Fruit fly (Drosophila melanogaster) whole organism, larva: ENCODE data around the gene CG3740.
A peak's percentile ranks its signal among the peaks of the same experiment; 100 is the strongest.

Source experiments
- noc ChIP-seq: fragments of 200-800 bp; sonication (Bioruptor generic); optimal IDR thresholded peaks from 3 replicates; lab custom pipeline; 2019; ENCODE audit warnings: missing biosample characterization, mild to moderate bottlenecking, missing genetic modification characterization, moderate library complexity

Gene CG3740

DNA sequence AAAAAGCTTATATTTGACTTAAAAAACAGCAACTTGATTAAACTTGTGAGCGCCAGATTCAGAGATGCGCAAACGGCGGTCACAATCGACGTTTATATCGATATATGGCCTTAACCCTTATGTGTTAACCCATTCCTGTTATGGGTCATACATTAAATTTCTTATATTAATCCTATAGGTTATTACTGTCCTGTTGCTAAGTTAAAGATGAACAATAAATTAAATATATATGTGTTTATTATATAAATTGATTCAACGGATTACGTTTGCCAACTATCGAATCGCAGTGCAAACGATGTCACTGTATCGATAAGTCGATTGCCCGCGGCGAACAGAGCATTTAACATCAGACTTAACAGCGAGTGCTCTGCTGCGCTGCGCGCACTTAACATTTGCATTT lies at the start of gene CG3740, which contains the start of gene hfw:
CG3740 (minus strand) TSS at position 84 of the 400 bp plus-strand sequence.
hfw (plus strand) TSS at position 357 of the 400 bp plus-strand sequence.
- peak; percentile 34 for TF ChIP-seq noc (tag; lab: Kevin White, UChicago)

DNA sequence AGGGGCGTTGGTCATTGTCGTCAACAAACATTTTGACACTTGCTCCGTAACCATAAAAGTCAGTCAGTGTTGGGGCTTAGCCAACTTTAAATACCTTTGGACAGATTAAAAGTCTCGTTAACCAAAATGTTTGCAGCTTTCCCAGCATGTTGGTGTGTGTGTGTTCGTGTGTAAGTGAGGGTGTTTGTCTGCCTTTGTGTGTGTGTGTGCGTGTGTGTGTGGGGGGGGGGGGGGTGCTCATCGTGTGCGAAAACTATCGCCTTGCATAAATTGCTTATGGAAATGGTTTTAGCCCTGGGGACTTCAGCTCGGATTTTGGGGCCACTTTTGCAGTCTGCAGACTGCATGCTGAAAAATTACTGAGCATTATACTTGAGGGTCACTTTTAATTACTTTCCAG lies 45.8 kb upstream of the CG3740 start:
- TF ChIP-seq noc (tag; lab: Kevin White, UChicago), result no peak

DNA sequence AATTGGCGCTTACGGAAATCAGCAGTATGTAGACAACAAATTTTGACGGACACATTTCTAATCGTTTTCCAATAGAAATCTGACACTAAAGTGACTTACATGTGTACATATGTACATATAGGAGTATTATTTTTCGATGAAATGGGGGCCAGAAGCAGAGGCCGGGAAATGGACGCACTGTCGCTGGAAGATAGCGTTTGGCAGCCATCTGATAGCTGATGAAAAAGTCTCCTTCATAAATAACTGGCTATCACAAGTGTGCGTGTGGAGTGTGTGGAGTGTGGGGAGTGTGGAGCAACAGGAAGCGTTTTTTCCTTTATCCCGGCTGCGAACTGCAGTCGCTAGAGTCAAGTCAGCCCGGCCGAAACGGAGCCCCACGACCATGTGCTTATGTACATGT lies 41.0 kb upstream of the CG3740 start, which contains the start of gene CG3795:
CG3795 (minus strand) TSS at position 101 of the 400 bp plus-strand sequence.
- TF ChIP-seq noc (tag; lab: Kevin White, UChicago), result no peak

DNA sequence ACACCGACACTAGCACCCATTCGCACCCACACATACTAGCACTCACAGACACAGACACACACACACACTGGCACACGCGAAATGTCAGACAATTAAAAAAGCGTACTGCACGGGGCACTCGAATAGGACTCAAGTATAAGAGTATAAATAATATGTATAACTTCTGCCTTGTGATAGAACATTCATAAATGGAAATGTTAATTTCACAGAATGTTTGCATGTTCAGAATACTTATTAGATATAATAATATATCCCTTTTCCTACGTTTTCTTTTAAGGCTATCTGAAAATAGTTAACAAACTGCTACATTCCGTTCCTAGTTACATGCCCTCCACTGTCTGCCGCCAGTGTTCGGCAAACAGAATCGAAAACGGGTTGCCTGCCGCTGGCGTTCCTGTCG lies 36.8 kb upstream of the CG3740 start:
- no peak for TF ChIP-seq noc (tag; lab: Kevin White, UChicago)

DNA sequence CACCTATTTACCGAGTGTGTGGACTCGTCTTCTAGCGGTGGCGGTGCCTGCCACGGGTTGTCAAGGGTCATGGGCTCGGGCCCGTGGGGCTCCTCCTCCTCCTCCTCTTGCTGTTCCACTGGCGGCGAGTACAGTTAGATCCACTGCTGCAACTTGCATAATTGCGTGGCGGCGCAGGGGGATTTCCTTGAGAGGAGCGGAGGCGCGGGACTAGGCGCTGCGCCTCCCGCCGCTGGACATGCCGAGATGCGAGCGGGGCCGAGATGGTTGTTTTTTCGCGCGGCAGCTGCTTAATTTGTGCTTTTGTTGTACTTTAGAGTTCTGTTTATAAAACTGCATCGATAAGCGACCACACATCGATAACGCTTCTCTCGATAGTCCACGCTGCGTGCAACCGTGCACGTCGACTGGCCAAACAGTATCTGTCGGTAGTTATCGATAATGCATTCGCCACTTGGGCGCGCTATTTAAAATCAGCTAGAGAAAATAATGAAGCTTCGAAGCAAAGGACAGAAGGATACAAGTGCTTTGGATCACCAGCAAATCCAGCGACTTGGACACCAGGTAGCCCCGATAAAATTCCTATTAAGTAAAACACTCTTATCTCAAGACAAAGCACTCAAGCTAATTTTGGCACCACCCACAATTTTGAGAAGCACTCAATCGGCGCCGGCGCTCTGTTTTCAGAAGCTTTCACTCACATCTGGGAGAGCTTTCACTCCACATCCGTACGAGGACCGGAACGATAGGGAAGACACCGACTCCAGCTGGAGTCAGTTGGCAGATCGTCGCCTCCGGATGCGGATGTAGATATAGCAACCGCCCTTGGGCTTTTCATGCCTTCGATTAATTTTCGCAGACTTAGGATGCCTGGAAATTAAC lies 26.7 kb upstream of the CG3740 start, which contains the start of gene a6:
a6 (minus strand) TSS at position 361 of the 882 bp plus-strand sequence.
- TF ChIP-seq noc (tag; lab: Kevin White, UChicago), result no peak

DNA sequence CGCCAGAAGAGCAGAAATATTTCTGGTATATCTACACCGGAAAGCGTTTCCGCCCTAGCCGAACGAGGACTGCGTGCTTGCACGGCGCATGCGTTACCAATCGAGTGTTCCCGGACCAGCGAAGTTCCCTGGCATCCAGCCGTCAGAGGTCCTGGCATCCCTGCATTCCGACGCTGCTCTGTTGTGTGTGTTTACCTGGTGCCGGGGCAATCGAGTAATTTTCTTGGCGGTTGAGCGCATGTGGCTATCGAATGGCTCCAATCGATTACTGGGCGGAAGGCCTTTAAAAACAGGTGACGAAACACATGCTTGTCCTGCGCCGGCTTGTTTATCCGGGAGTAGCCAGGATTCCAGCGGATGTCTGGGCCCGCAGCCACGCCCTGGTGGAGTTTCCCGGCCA lies 23.5 kb upstream of the CG3740 start, which contains the start of gene CG32809:
CG32809 (minus strand) TSS at position 216 of the 400 bp plus-strand sequence.
- TF ChIP-seq noc (tag; lab: Kevin White, UChicago), result no peak

DNA sequence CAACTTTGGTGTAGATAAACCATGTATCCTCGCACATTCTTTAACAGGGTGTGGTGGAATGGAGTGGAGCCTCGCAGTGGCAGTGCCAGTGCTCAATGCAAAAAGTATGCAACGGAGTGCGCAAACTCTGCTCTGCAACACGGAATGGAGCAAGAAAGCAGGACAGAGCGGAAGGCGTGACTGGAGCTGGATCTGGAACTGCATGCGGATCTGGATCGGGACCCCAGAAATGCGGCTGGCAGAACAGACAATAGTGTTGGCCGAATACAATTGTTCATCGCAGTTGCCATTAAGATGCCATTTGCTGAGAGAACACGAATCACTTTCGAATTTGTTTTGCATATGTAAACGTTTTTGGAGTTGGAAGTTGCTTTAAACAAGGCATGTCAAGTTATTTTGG lies 22.4 kb upstream of the CG3740 start:
- no peak for TF ChIP-seq noc (tag; lab: Kevin White, UChicago)

DNA sequence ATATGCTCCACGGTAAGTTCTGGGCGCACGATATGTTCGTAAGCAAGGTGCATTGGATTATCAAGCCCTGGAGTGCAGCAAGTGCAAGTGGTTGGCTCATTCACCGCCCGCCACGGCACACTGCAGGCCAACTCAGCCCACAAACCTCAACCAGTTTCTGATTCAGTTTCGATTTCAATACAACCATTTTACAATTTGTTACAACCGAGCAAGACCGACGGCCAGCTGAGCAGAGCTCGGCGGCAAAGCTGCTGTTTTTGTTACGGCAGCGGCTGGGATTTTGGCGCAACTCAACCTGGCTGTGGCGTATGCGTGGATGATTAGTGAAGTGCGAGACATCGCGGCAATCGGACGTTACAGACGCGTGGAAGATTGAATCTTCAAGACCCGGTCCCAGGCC lies 17.2 kb upstream of the CG3740 start, which contains the start of gene b6:
b6 (plus strand) TSS at position 320 of the 400 bp plus-strand sequence.
- TF ChIP-seq noc (tag; lab: Kevin White, UChicago), result no peak

DNA sequence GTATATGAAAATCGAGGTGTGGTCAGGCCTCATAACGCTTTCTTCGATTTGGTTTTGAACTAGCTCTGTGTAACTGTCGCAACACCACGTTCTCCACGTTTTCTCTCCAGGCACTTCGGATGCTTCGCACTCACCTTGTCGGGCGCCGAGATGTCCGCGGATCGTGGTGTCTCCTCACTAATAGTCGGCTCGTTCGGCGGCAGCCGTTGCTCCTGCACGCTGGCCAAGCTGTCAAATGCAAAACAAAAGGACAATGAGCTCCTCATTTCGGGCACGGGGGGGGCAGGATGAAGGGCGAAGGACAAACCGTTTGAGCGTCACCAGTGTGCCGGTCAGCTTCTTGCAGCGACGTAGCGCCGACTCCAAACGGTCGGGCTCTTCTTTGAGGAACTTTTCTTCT lies 12.2 kb upstream of the CG3740 start, which contains the start of gene CG14797:
CG14797 (plus strand) TSS at position 301 of the 400 bp plus-strand sequence.
- no peak for TF ChIP-seq noc (tag; lab: Kevin White, UChicago)

DNA sequence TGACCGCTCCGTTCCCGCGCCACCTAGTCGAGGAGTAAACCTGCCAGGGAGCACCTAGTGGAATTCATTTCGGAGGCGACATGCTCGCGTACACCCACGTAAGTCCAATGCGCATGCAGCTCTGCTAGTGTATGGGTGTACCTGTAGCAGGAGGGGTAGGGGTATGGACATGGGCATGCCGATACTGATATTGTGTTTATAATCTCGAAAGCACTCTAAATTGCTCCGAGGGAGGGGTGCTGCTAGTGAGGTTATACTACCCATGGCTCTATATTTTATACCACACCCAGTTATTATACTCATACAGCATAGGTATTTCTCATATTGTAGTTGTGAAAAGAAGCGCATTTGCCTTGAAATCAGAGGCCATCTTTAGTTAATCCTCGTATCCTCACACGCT lies 743 bp upstream of the CG3740 start:
- no peak for TF ChIP-seq noc (tag; lab: Kevin White, UChicago)

DNA sequence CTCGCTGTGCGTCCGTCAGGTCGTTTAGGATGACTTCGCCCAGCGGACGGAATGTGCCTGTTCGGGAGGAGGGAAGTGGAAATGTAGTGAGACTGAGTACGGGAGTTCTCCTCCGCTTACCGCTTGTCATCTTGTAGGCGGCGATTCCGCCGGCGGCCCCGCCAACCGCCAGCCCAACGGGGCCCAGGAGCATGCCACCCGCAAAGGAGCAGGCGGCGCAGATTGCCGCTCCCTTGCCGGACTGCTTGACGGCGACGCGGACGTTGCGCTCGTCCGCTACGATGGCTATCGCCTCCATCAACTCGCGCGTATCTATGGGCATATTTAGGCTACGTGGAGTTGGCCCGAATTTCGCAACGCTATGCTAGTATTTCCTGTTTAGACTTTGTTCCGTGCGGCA lies 409 bp downstream of the CG3740 start, which contains the start of gene Mur2B:
Mur2B (minus strand) TSS at position 101 of the 400 bp plus-strand sequence.
- TF ChIP-seq noc (tag; lab: Kevin White, UChicago), result no peak

DNA sequence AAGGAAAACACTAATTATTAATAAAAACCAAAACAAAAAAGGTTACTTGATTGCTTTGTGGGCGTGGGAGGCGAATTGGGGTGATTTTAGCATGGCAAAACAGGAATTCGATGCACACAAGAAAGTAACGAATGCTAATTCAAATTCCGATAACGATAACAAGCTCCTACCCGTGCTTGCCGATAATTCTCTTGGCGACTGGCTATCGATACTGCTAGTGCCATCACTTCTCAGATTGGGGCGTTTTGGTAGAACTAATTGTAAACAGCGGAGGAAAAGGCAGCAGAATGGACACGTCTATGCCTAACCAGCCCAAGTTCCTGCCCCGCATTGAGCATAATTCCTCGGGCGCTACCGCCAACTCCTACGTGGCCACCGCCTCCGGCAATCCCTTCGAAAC lies 4.3 kb downstream of the CG3740 start, which contains the start of gene dor:
dor (plus strand) TSS at position 217 of the 400 bp plus-strand sequence.
- no peak for TF ChIP-seq noc (tag; lab: Kevin White, UChicago)

DNA sequence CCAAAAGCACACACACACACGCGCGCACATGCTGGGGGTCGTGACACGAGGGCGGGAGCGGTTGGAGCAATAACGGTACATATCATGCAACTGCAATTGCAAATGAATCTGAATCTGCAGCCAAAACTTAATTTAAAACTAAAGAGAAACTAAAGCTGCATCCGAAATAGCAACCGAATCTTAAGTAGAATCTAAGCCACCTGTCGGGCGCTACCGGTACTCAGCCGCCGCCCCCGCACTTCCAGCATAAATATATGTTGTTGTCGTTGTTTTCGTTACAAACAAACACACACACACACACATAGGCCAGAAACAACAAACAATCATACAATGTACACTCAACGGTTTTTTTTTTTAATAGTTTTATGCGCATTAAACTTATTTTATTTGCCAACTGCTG lies 8.8 kb downstream of the CG3740 start:
- TF ChIP-seq noc (tag; lab: Kevin White, UChicago), result no peak

DNA sequence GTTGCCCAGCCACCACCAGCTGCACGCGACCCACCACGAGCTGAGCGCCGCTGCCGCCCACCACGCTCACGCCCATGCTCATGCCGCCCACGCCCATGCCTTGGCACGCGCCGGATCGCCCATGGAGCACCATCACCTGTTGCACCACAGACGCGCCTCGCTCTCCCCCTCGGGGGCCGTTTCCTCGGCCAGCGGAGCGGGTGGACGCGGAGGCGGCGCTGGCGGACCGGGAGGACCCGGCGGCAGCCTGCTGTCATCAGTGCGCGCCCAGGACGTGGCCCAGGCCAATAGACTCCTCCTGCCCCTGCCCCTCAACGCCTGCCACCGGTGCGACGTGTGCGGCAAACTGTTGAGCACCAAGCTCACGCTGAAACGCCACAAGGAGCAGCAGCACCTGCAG lies 21.2 kb downstream of the CG3740 start:
- TF ChIP-seq noc (tag; lab: Kevin White, UChicago), result no peak

DNA sequence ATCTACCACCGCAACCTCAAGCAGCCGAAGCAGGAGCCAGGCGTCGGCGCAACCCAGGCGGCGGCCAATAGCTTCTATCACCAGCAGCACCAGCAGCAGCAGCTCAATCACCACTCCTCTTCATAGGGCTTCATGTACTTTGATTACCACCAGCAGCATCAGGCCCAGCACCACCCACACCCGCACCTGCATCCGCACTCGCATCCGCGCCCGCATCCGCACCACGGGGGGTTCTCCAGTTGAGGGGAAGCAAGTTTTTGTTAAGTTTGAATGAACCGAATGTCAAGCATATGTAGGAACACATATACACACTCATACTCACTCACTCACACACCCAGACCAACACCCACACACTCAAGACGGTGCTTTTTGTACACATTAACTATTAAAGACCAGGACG lies 25.5 kb downstream of the CG3740 start:
- no peak for TF ChIP-seq noc (tag; lab: Kevin White, UChicago)

DNA sequence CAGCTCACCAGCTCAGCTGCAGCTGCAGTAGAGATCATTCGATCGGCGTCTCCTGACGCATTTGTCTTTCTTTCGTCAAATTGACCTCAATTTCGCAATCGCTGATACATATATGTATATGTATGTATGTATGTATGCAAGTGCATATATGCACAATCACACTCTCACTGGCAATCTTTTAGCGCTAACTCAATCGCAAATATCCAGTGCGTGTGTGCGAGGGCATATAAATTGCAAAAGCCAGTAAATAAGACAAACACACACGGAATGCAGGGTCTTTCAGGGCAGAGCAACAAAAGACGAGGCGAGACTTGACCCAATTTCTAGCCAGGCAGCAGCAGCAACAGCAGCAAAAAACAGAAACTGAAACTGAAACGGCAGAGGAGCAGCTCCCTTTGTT lies 41.5 kb downstream of the CG3740 start:
- no peak for TF ChIP-seq noc (tag; lab: Kevin White, UChicago)
